Fruit fly (Drosophila melanogaster): ENCODE measurements around the gene Dhrs4.

Gene Dhrs4

dm6 chr3L:5184860-5185639, 43.6 kb upstream of the Dhrs4 start (continued):
- TF ChIP-seq CG6689 (GFP tag; IDR thresholded peaks at IDR 0.05): no peak
- peak; percentile 62; the same call in 2 of the 3 replicates for TF ChIP-seq dysf (GFP tag; IDR thresholded peaks at IDR 0.05)
- TF ChIP-seq Lim3 (GFP tag; IDR thresholded peaks at IDR 0.05): no peak
- no peak for TF ChIP-seq CG7271 (tag; optimal IDR thresholded peaks at IDR 0.05)
- TF ChIP-seq gcm (GFP tag; optimal IDR thresholded peaks at IDR 0.05): peak; percentile 64
- peak; percentile 16; the same call in 1 of the 3 replicates for TF ChIP-seq CG34422 (GFP tag; IDR thresholded peaks at IDR 0.05)
- peak; percentile 38 for TF ChIP-seq jumu (GFP tag; optimal IDR thresholded peaks at IDR 0.05)
- no peak for TF ChIP-seq CG14050 (GFP tag; IDR thresholded peaks at IDR 0.05)
- TF ChIP-seq phol (tag; optimal IDR thresholded peaks at IDR 0.05): peak; percentile 69
- no peak for TF ChIP-seq CG31388 (GFP tag; optimal IDR thresholded peaks at IDR 0.05)
- TF ChIP-seq unc-4 (GFP tag; IDR thresholded peaks at IDR 0.05; ENCODE audit: partially characterized antibody): peak; percentile 57
- TF ChIP-seq Hr39 (optimal IDR thresholded peaks at IDR 0.05): no peak
- peak; percentile 98 for TF ChIP-seq sd (tag; optimal IDR thresholded peaks at IDR 0.05)
- peak; percentile 48 for TF ChIP-seq CG13624 (GFP tag; optimal IDR thresholded peaks at IDR 0.05)
- TF ChIP-seq CG13894 (tag; optimal IDR thresholded peaks at IDR 0.05): no peak
- TF ChIP-seq CG6854 (GFP tag; optimal IDR thresholded peaks at IDR 0.05): no peak
- TF ChIP-seq CG10209 (GFP tag; optimal IDR thresholded peaks at IDR 0.05): peak; percentile 74
- TF ChIP-seq CG7745 (tag; optimal IDR thresholded peaks at IDR 0.05): no peak
- TF ChIP-seq emc (GFP tag; optimal IDR thresholded peaks at IDR 0.05): no peak
- peak; percentile 37 for TF ChIP-seq Chrac-16 (GFP tag; optimal IDR thresholded peaks at IDR 0.05)
- TF ChIP-seq E2f1 (GFP tag; IDR thresholded peaks at IDR 0.05): peak; percentile 12; the same call in 1 of the 2 replicates
- no peak for TF ChIP-seq z (GFP tag; IDR thresholded peaks at IDR 0.05)
- no peak for TF ChIP-seq grn (GFP tag; optimal IDR thresholded peaks at IDR 0.05)
- TF ChIP-seq CG15011 (GFP tag; optimal IDR thresholded peaks at IDR 0.05): peak; percentile 32
- TF ChIP-seq CG8290 (GFP tag; optimal IDR thresholded peaks at IDR 0.05): no peak
- peak in 1 of 2 experiments; percentile 8 for TF ChIP-seq CG8290 (tag; optimal IDR thresholded peaks at IDR 0.05)
- TF ChIP-seq CG2129 (GFP tag; IDR thresholded peaks at IDR 0.05; ENCODE audit: partially characterized antibody): peak; percentile 15; the same call in 1 of the 2 replicates
- no peak for TF ChIP-seq CHES-1-like (GFP tag; optimal IDR thresholded peaks at IDR 0.05)
- TF ChIP-seq sqz (GFP tag; optimal IDR thresholded peaks at IDR 0.05): peak; percentile 81
- TF ChIP-seq CG8944 (GFP tag; optimal IDR thresholded peaks at IDR 0.05): peak; percentile 9
- TF ChIP-seq ara (GFP tag; IDR thresholded peaks at IDR 0.05): no peak
- peak; percentile 82 for TF ChIP-seq ewg (GFP tag; optimal IDR thresholded peaks at IDR 0.05)
- TF ChIP-seq lbe (GFP tag; optimal IDR thresholded peaks at IDR 0.05): no peak
- no peak for TF ChIP-seq lov (optimal IDR thresholded peaks at IDR 0.05)
- peak; percentile 69; the same call in 1 of the 3 replicates for TF ChIP-seq lov (GFP tag; IDR thresholded peaks at IDR 0.05)
- TF ChIP-seq gem (tag; optimal IDR thresholded peaks at IDR 0.05): peak; percentile 76
- 0 out of 2 replicates have a peak, but pooled peaks have one; percentile 10 for TF ChIP-seq CG5953 (GFP tag; IDR thresholded peaks at IDR 0.05)
- 0 out of 2 replicates have a peak, but pooled peaks have one; percentile 14 for TF ChIP-seq HLH3B (GFP tag; IDR thresholded peaks at IDR 0.05)
- no peak for TF ChIP-seq knrl (GFP tag; IDR thresholded peaks at IDR 0.05; ENCODE audit: partially characterized antibody)
- TF ChIP-seq Atf-2 (GFP tag; optimal IDR thresholded peaks at IDR 0.05): no peak
- TF ChIP-seq C15 (GFP tag; IDR thresholded peaks at IDR 0.05): no peak
- no peak for TF ChIP-seq CG16863 (GFP tag; optimal IDR thresholded peaks at IDR 0.05)
- no peak for TF ChIP-seq ken (GFP tag; IDR thresholded peaks at IDR 0.05)
- TF ChIP-seq H2.0 (GFP tag; IDR thresholded peaks at IDR 0.05): no peak
- no peak for TF ChIP-seq CG2889 (GFP tag; IDR thresholded peaks at IDR 0.05)
- no peak for TF ChIP-seq Sin3A (optimal IDR thresholded peaks at IDR 0.05)
- peak; percentile 30 for TF ChIP-seq CG12236 (GFP tag; optimal IDR thresholded peaks at IDR 0.05)
- TF ChIP-seq cas (GFP tag; IDR thresholded peaks at IDR 0.05): no peak
- TF ChIP-seq CG31441 (GFP tag; IDR thresholded peaks at IDR 0.05): peak; percentile 58; the same call in 1 of the 2 replicates
- TF ChIP-seq CG17912 (GFP tag; optimal IDR thresholded peaks at IDR 0.05): no peak
- TF ChIP-seq nerfin-1 (tag; optimal IDR thresholded peaks at IDR 0.05): peak; percentile 90
